Worm (Caenorhabditis elegans) whole organism, L3 larva: ENCODE results near the gene R11G1.11.

ENCODE experiments used
- R02D3.7 ChIP-seq: fragments of 150-350 bp; optimal IDR thresholded peaks from 2 replicates; lab custom pipeline; 2014; ENCODE audit warnings: missing biosample characterization, missing genetic modification characterization
- ZK546.5 ChIP-seq: sonication (generic microtip); optimal IDR thresholded peaks from 2 replicates; lab custom pipeline; 2017; ENCODE audit warnings: missing biosample characterization, missing genetic modification characterization
- ama-1 ChIP-seq: fragments of 150-350 bp; optimal IDR thresholded peaks from 2 replicates; lab custom pipeline; 2018
- ceh-16 ChIP-seq: sonication (generic microtip); optimal IDR thresholded peaks from 2 replicates; lab custom pipeline; 2017; ENCODE audit warnings: missing biosample characterization, missing genetic modification characterization
- ceh-28 ChIP-seq: fragments of 150-350 bp; optimal IDR thresholded peaks from 2 replicates; lab custom pipeline; 2014; ENCODE audit warnings: missing biosample characterization, missing genetic modification reagents, missing genetic modification characterization
- ceh-9 ChIP-seq: sonication (generic microtip); optimal IDR thresholded peaks from 2 replicates; lab custom pipeline; 2018; ENCODE audit warnings: missing biosample characterization, missing genetic modification characterization
- daf-12 ChIP-seq: fragments of 150-350 bp; optimal IDR thresholded peaks from 2 replicates; lab custom pipeline; 2014; ENCODE audit warnings: missing biosample characterization, missing genetic modification reagents, missing genetic modification characterization
- egl-27 ChIP-seq: sonication (generic microtip); optimal IDR thresholded peaks from 4 replicates; lab custom pipeline; 2017; ENCODE audit warnings: missing biosample characterization, missing genetic modification reagents, missing genetic modification characterization
- egl-5 ChIP-seq: fragments of 150-350 bp; optimal IDR thresholded peaks from 2 replicates; lab custom pipeline; 2017; ENCODE audit warnings: missing biosample characterization, missing genetic modification reagents, missing genetic modification characterization, inconsistent platforms
- elt-1 ChIP-seq: fragments of 150-350 bp; optimal IDR thresholded peaks from 2 replicates; lab custom pipeline; 2014; ENCODE audit warnings: missing biosample characterization, missing genetic modification characterization
- elt-2 ChIP-seq: sonication (generic microtip); optimal IDR thresholded peaks from 2 replicates; lab custom pipeline; 2016; ENCODE audit warnings: missing genetic modification reagents, mild to moderate bottlenecking, missing genetic modification characterization, missing compliant biosample characterization
- elt-3 ChIP-seq, 3 experiments: fragments of 150-350 bp in 1 of 3; sonication (generic microtip) in 2 of 3; optimal IDR thresholded peaks; 2 replicates in 2 of 3; 4 replicates in 1 of 3; lab custom pipeline; 2014 to 2017; ENCODE audit warnings: missing biosample characterization in 3 of 3, missing genetic modification characterization in 3 of 3
- eor-1 ChIP-seq, 2 experiments: fragments of 150-350 bp; optimal IDR thresholded peaks; 2 replicates each; lab custom pipeline; 2014 to 2018; ENCODE audit warnings: missing biosample characterization in 2 of 2, missing genetic modification characterization in 2 of 2
- fkh-10 ChIP-seq: sonication (generic microtip); optimal IDR thresholded peaks from 2 replicates; lab custom pipeline; 2017; ENCODE audit warnings: missing biosample characterization, missing genetic modification reagents, missing genetic modification characterization
- fkh-2 ChIP-seq: fragments of 150-350 bp; optimal IDR thresholded peaks from 2 replicates; lab custom pipeline; 2014; ENCODE audit warnings: missing biosample characterization, missing genetic modification reagents, missing genetic modification characterization
- hmg-11 ChIP-seq: sonication (generic microtip); optimal IDR thresholded peaks from 2 replicates; lab custom pipeline; 2016; ENCODE audit warnings: missing genetic modification characterization, missing compliant biosample characterization
- lin-15B ChIP-seq: fragments of 150-350 bp; optimal IDR thresholded peaks from 2 replicates; lab custom pipeline; 2014; ENCODE audit warnings: missing biosample characterization, missing genetic modification characterization
- lin-39 ChIP-seq: fragments of 150-350 bp; optimal IDR thresholded peaks from 2 replicates; lab custom pipeline; 2018; ENCODE audit warnings: missing biosample characterization, missing genetic modification reagents, missing genetic modification characterization
- mdl-1 ChIP-seq: fragments of 150-350 bp; optimal IDR thresholded peaks from 2 replicates; lab custom pipeline; 2014; ENCODE audit warnings: missing biosample characterization, missing genetic modification characterization
- mml-1 ChIP-seq: fragments of 150-350 bp; sonication (generic microtip); optimal IDR thresholded peaks from 3 replicates; lab custom pipeline; 2014; ENCODE audit warnings: missing biosample characterization, missing genetic modification characterization
- nfya-1 ChIP-seq: sonication (generic microtip); optimal IDR thresholded peaks from 2 replicates; lab custom pipeline; 2017; ENCODE audit warnings: missing genetic modification characterization, mild to moderate bottlenecking, missing compliant biosample characterization, antibody characterized with exemption, moderate library complexity; ENCODE audit not compliant: insufficient read depth
- nhr-11 ChIP-seq: fragments of 150-350 bp; optimal IDR thresholded peaks from 2 replicates; lab custom pipeline; 2014; ENCODE audit warnings: missing biosample characterization, missing genetic modification characterization
- nhr-23 ChIP-seq: fragments of 150-350 bp; optimal IDR thresholded peaks from 2 replicates; lab custom pipeline; 2014; ENCODE audit warnings: missing biosample characterization, missing genetic modification reagents, missing genetic modification characterization
- nhr-237 ChIP-seq: fragments of 150-350 bp; optimal IDR thresholded peaks from 2 replicates; lab custom pipeline; 2014; ENCODE audit warnings: missing biosample characterization, missing genetic modification characterization
- nhr-67 ChIP-seq: fragments of 150-350 bp; optimal IDR thresholded peaks from 2 replicates; lab custom pipeline; 2014; ENCODE audit warnings: missing biosample characterization, missing genetic modification characterization
- nhr-77 ChIP-seq: fragments of 150-350 bp; optimal IDR thresholded peaks from 2 replicates; lab custom pipeline; 2014; ENCODE audit warnings: missing biosample characterization, missing genetic modification characterization
- pqm-1 ChIP-seq: fragments of 150-350 bp; optimal IDR thresholded peaks from 2 replicates; lab custom pipeline; 2017; ENCODE audit warnings: missing biosample characterization, missing genetic modification characterization, inconsistent platforms
- sea-2 ChIP-seq: fragments of 150-350 bp; sonication (generic microtip); optimal IDR thresholded peaks from 4 replicates; lab custom pipeline; 2014; ENCODE audit warnings: missing biosample characterization, missing genetic modification reagents, missing genetic modification characterization
- skn-1 ChIP-seq: fragments of 150-350 bp; optimal IDR thresholded peaks from 2 replicates; lab custom pipeline; 2014; ENCODE audit warnings: missing biosample characterization, missing genetic modification characterization
- snpc-4 ChIP-seq: fragments of 150-350 bp; optimal IDR thresholded peaks from 2 replicates; lab custom pipeline; 2014; ENCODE audit warnings: missing biosample characterization, missing genetic modification characterization
- tbx-2 ChIP-seq: sonication (generic microtip); optimal IDR thresholded peaks from 2 replicates; lab custom pipeline; 2016; ENCODE audit warnings: mild to moderate bottlenecking, missing genetic modification characterization, missing compliant biosample characterization
- unc-39 ChIP-seq: sonication (generic microtip); optimal IDR thresholded peaks from 4 replicates; lab custom pipeline; 2017; ENCODE audit warnings: missing biosample characterization, missing genetic modification characterization
- unc-62 ChIP-seq: fragments of 150-350 bp; sonication (generic microtip); optimal IDR thresholded peaks from 4 replicates; lab custom pipeline; 2014; ENCODE audit warnings: missing biosample characterization, missing genetic modification reagents, missing genetic modification characterization
- zag-1 ChIP-seq: fragments of 150-350 bp; optimal IDR thresholded peaks from 2 replicates; lab custom pipeline; 2014; ENCODE audit warnings: missing biosample characterization, missing genetic modification characterization
- ztf-11 ChIP-seq: fragments of 150-350 bp; optimal IDR thresholded peaks from 2 replicates; lab custom pipeline; 2014; ENCODE audit warnings: missing biosample characterization, missing genetic modification characterization
- ztf-4 ChIP-seq: fragments of 150-350 bp; optimal IDR thresholded peaks from 2 replicates; lab custom pipeline; 2014; ENCODE audit warnings: missing biosample characterization, missing genetic modification characterization

Gene R11G1.11

ce11 chrX:3623162-3623561 is 31.6 kb upstream of the R11G1.11 start, which contains the start of gene C18B2.2:
Gene C18B2.2 (plus strand): TSS chrX:3623462.
- TF ChIP-seq mdl-1 (tag; lab: Kevin White, UChicago) = no peak
- no peak for TF ChIP-seq ztf-11 (tag; lab: Kevin White, UChicago)
- no peak for TF ChIP-seq ceh-9
- TF ChIP-seq nhr-67 (tag; lab: Kevin White, UChicago) = no peak
- TF ChIP-seq lin-39 = no peak
- TF ChIP-seq nhr-237 (tag; lab: Kevin White, UChicago) = no peak
- no peak for TF ChIP-seq daf-12 (tag; lab: Kevin White, UChicago)
- no peak for TF ChIP-seq elt-1 (tag; lab: Kevin White, UChicago)
- no peak for TF ChIP-seq ceh-28
- TF ChIP-seq egl-27 (tag; lab: Kevin White, UChicago) = no peak
- no peak for TF ChIP-seq hmg-11
- no peak for TF ChIP-seq ztf-4 (tag; lab: Kevin White, UChicago)
- TF ChIP-seq skn-1 (tag; lab: Kevin White, UChicago) = no peak
- TF ChIP-seq nhr-23 (tag; lab: Kevin White, UChicago) = no peak
- no peak for TF ChIP-seq unc-39 (tag; lab: Kevin White, UChicago)
- TF ChIP-seq nhr-11 (tag; lab: Kevin White, UChicago) = no peak
- TF ChIP-seq tbx-2 (tag; lab: Kevin White, UChicago) = no peak

ce11 chrX:3625599-3625998 is 29.1 kb upstream of the R11G1.11 start:
- no peak for TF ChIP-seq nhr-11 (tag; lab: Kevin White, UChicago)
- no peak for TF ChIP-seq eor-1 (tag; optimal IDR thresholded peaks at IDR 0.05; lab: Kevin White, UChicago)
- no peak for TF ChIP-seq fkh-2 (tag; lab: Kevin White, UChicago)
- TF ChIP-seq skn-1 (tag; lab: Kevin White, UChicago) = no peak
- TF ChIP-seq egl-27 (tag; lab: Kevin White, UChicago) = no peak
- TF ChIP-seq nfya-1 (tag; lab: Kevin White, UChicago) = no peak
- TF ChIP-seq snpc-4 (tag; lab: Kevin White, UChicago) = no peak
- TF ChIP-seq R02D3.7 = no peak
- no peak for TF ChIP-seq elt-3 (tag; optimal IDR thresholded peaks at IDR 0.05; lab: Kevin White, UChicago)
- TF ChIP-seq nhr-237 (tag; lab: Kevin White, UChicago) = no peak
- no peak for TF ChIP-seq lin-39

- no peak for TF ChIP-seq ztf-11 (tag; lab: Kevin White, UChicago)
- TF ChIP-seq ZK546.5 (tag; lab: Kevin White, UChicago) = no peak
- no peak for TF ChIP-seq nhr-11 (tag; lab: Kevin White, UChicago)
- TF ChIP-seq nhr-77 (tag; lab: Kevin White, UChicago) = no peak
- TF ChIP-seq elt-3 (tag; optimal IDR thresholded peaks at IDR 0.05; lab: Kevin White, UChicago) = no peak
- no peak for TF ChIP-seq mml-1 (tag; lab: Kevin White, UChicago)
- TF ChIP-seq snpc-4 (tag; lab: Kevin White, UChicago) = no peak
- TF ChIP-seq fkh-2 (tag; lab: Kevin White, UChicago) = no peak
- TF ChIP-seq unc-62 (GFP tag; lab: Kevin White, UChicago) = no peak
- TF ChIP-seq ceh-28 = no peak
- TF ChIP-seq ceh-16 (tag; lab: Kevin White, UChicago) = no peak
- TF ChIP-seq ama-1 (lab: Kevin White, UChicago) = no peak
Measured at ce11 chrX:3628016-3628415, 26.7 kb upstream of the R11G1.11 start, which contains the start of gene vep-2. Gene vep-2 (plus strand): TSS chrX:3628316.

ce11 chrX:3630090-3630489 is 24.6 kb upstream of the R11G1.11 start:
- TF ChIP-seq nhr-77 (tag; lab: Kevin White, UChicago) (no peak), nhr-23 (tag; lab: Kevin White, UChicago) (no peak)
- TF ChIP-seq, all 47 proteins: peak for 0

ce11 chrX:3631550-3631949 is 23.2 kb upstream of the R11G1.11 start:
- TF ChIP-seq unc-62 (GFP tag; lab: Kevin White, UChicago) (no peak), zag-1 (tag; lab: Kevin White, UChicago) (no peak), sea-2 (GFP tag; lab: Kevin White, UChicago) (no peak), egl-5 (no peak), nfya-1 (tag; lab: Kevin White, UChicago) (no peak), nhr-11 (tag; lab: Kevin White, UChicago) (no peak), mdl-1 (tag; lab: Kevin White, UChicago) (no peak), ceh-28 (no peak), unc-39 (tag; lab: Kevin White, UChicago) (no peak), elt-2 (tag; lab: Kevin White, UChicago) (no peak), ZK546.5 (tag; lab: Kevin White, UChicago) (no peak), lin-15B (no peak), fkh-10 (GFP tag; lab: Kevin White, UChicago) (no peak), pqm-1 (tag; lab: Kevin White, UChicago) (no peak)
- TF ChIP-seq, all 47 proteins: peak for 0
